Worm (Caenorhabditis elegans): Measurements from ENCODE around the gene C54D1.7.
A peak's percentile ranks its signal among the peaks of the same experiment; 100 is the strongest.

The C54D1.7 gene

ce11 chrX:7143515-7143914 lies 12.3 kb downstream of the C54D1.7 start, which contains the start of gene alh-10:
alh-10 (minus strand) TSS chrX:7143641.
- TF ChIP-seq sem-2 (GFP tag; optimal IDR thresholded peaks at IDR 0.05) (no peak), lin-13 (tag; optimal IDR thresholded peaks at IDR 0.05) (no peak), sptf-1 (tag; optimal IDR thresholded peaks at IDR 0.05) (no peak), mls-2 (tag; optimal IDR thresholded peaks at IDR 0.05) (no peak), elt-3 (tag; optimal IDR thresholded peaks at IDR 0.05) (no peak), pha-4 (tag; optimal IDR thresholded peaks at IDR 0.05) (no peak), mab-5 (tag; optimal IDR thresholded peaks at IDR 0.05) (no peak), blmp-1 (tag; optimal IDR thresholded peaks at IDR 0.05) (no peak), unc-62 (GFP tag; optimal IDR thresholded peaks at IDR 0.05) (no peak)

ce11 chrX:7140682-7141254 lies 15.1 kb downstream of the C54D1.7 start:
- TF ChIP-seq mls-2 (tag; optimal IDR thresholded peaks at IDR 0.05) (no peak), ceh-83 (GFP tag; optimal IDR thresholded peaks at IDR 0.05) (no peak), unc-39 (tag; optimal IDR thresholded peaks at IDR 0.05) (no peak)

ce11 chrX:7139614-7140013 lies 16.2 kb downstream of the C54D1.7 start, which contains the start of gene clec-86:
clec-86 (plus strand) TSS chrX:7139875.
- TF ChIP-seq sem-2 (GFP tag; optimal IDR thresholded peaks at IDR 0.05) (no peak), ceh-83 (GFP tag; optimal IDR thresholded peaks at IDR 0.05) (no peak), elt-3 (tag; optimal IDR thresholded peaks at IDR 0.05) (no peak), unc-62 (GFP tag; optimal IDR thresholded peaks at IDR 0.05) (no peak), unc-120 (tag; optimal IDR thresholded peaks at IDR 0.05; ENCODE audit: poor library complexity, severe bottlenecking) (no peak), drap-1 (GFP tag; optimal IDR thresholded peaks at IDR 0.05) (no peak), ceh-39 (tag; optimal IDR thresholded peaks at IDR 0.05) (no peak), snpc-4 (tag; optimal IDR thresholded peaks at IDR 0.05) (no peak), nhr-28 (tag; optimal IDR thresholded peaks at IDR 0.05) (no peak), blmp-1 (tag; optimal IDR thresholded peaks at IDR 0.05) (no peak), ces-1 (GFP tag; optimal IDR thresholded peaks at IDR 0.05) (no peak), M03D4.4 (tag; optimal IDR thresholded peaks at IDR 0.05) (no peak), nhr-237 (tag; optimal IDR thresholded peaks at IDR 0.05) (no peak), lsy-2 (tag; optimal IDR thresholded peaks at IDR 0.05) (no peak), elt-1 (tag; optimal IDR thresholded peaks at IDR 0.05; ENCODE audit: borderline replicate concordance, insufficient read depth) (no peak), ceh-43 (GFP tag; optimal IDR thresholded peaks at IDR 0.05) (no peak), zip-8 (tag; optimal IDR thresholded peaks at IDR 0.05) (no peak), sptf-1 (tag; optimal IDR thresholded peaks at IDR 0.05) (no peak), bed-3 (GFP tag; optimal IDR thresholded peaks at IDR 0.05) (no peak), nhr-2 (tag; optimal IDR thresholded peaks at IDR 0.05) (no peak)

- TF ChIP-seq ceh-43 (GFP tag; optimal IDR thresholded peaks at IDR 0.05) = no peak
- TF ChIP-seq ham-2 (GFP tag; optimal IDR thresholded peaks at IDR 0.05) = no peak
- no peak for TF ChIP-seq nhr-12 (tag; optimal IDR thresholded peaks at IDR 0.05)
- no peak for TF ChIP-seq bed-3 (GFP tag; optimal IDR thresholded peaks at IDR 0.05)
- TF ChIP-seq unc-120 (tag; optimal IDR thresholded peaks at IDR 0.05; ENCODE audit: poor library complexity, severe bottlenecking) = no peak
- TF ChIP-seq pha-4 (tag; optimal IDR thresholded peaks at IDR 0.05) = no peak
- no peak for TF ChIP-seq elt-3 (tag; optimal IDR thresholded peaks at IDR 0.05)
- TF ChIP-seq hlh-1 (tag; optimal IDR thresholded peaks at IDR 0.05) = no peak
- TF ChIP-seq unc-39 (tag; optimal IDR thresholded peaks at IDR 0.05) = no peak
- TF ChIP-seq nhr-2 (tag; optimal IDR thresholded peaks at IDR 0.05) = no peak
- TF ChIP-seq blmp-1 (tag; optimal IDR thresholded peaks at IDR 0.05) = no peak
- TF ChIP-seq elt-1 (tag; optimal IDR thresholded peaks at IDR 0.05; ENCODE audit: borderline replicate concordance, insufficient read depth) = no peak
- no peak for TF ChIP-seq lin-13 (tag; optimal IDR thresholded peaks at IDR 0.05)
- TF ChIP-seq mep-1 (tag; optimal IDR thresholded peaks at IDR 0.05) = no peak
Observed at ce11 chrX:7131206-7131605, 24.6 kb downstream of the C54D1.7 start.

ce11 chrX:7129460-7129859 lies 26.4 kb downstream of the C54D1.7 start:
- TF ChIP-seq pha-4 (tag; optimal IDR thresholded peaks at IDR 0.05) (no peak), elt-1 (tag; optimal IDR thresholded peaks at IDR 0.05; ENCODE audit: borderline replicate concordance, insufficient read depth) (peak; percentile 1)

- TF ChIP-seq blmp-1 (tag; optimal IDR thresholded peaks at IDR 0.05) (no peak), ceh-83 (GFP tag; optimal IDR thresholded peaks at IDR 0.05) (no peak), zip-8 (tag; optimal IDR thresholded peaks at IDR 0.05) (no peak), sem-2 (GFP tag; optimal IDR thresholded peaks at IDR 0.05) (no peak), elt-3 (tag; optimal IDR thresholded peaks at IDR 0.05) (no peak), cnd-1 (tag; optimal IDR thresholded peaks at IDR 0.05) (no peak), ces-1 (GFP tag; optimal IDR thresholded peaks at IDR 0.05) (no peak), lsy-2 (tag; optimal IDR thresholded peaks at IDR 0.05) (no peak), mep-1 (tag; optimal IDR thresholded peaks at IDR 0.05) (no peak), elt-1 (tag; optimal IDR thresholded peaks at IDR 0.05; ENCODE audit: borderline replicate concordance, insufficient read depth) (no peak), drap-1 (GFP tag; optimal IDR thresholded peaks at IDR 0.05) (no peak), ceh-43 (GFP tag; optimal IDR thresholded peaks at IDR 0.05) (no peak), nhr-76 (tag; optimal IDR thresholded peaks at IDR 0.05) (no peak)
Observed at ce11 chrX:7128615-7129014, 27.2 kb downstream of the C54D1.7 start.
